Fruit fly (Drosophila melanogaster) whole organism, embryonic: ENCODE results near the gene FucTD.

ENCODE experiments used
- CG10209 ChIP-seq: fragments of 200-800 bp; sonication (Bioruptor generic); optimal IDR thresholded peaks from 3 replicates; lab custom pipeline; 2017; ENCODE audit warnings: missing biosample characterization, mild to moderate bottlenecking, missing genetic modification characterization, missing genetic modification reagents
- CG10565 ChIP-seq: fragments of 200-800 bp; sonication (Bioruptor generic); optimal IDR thresholded peaks from 3 replicates; lab custom pipeline; 2016; ENCODE audit warnings: missing biosample characterization, mild to moderate bottlenecking, missing genetic modification characterization
- CG11723 ChIP-seq: fragments of 200-800 bp; sonication (Bioruptor generic); optimal IDR thresholded peaks from 2 replicates; lab custom pipeline; 2017; ENCODE audit warnings: missing biosample characterization, mild to moderate bottlenecking, missing genetic modification characterization
- CG13123 ChIP-seq: fragments of 200-800 bp; sonication (Bioruptor generic); optimal IDR thresholded peaks from 2 replicates; lab custom pipeline; 2016; ENCODE audit warnings: missing biosample characterization, missing genetic modification characterization
- CG13287 ChIP-seq: fragments of 200-800 bp; sonication (Bioruptor generic); IDR thresholded peaks from 2 replicates; pipeline ENCODE4 v1.3.6; 2022; ENCODE audit warnings: missing biosample characterization, missing genetic modification characterization; ENCODE audit not compliant: partially characterized antibody
- CG15696 ChIP-seq: fragments of 200-800 bp; sonication (Bioruptor generic); optimal IDR thresholded peaks from 2 replicates; lab custom pipeline; 2019; ENCODE audit warnings: missing biosample characterization, mild to moderate bottlenecking, missing genetic modification characterization, moderate library complexity
- CG1602 ChIP-seq: fragments of 200-800 bp; sonication (Bioruptor generic); optimal IDR thresholded peaks from 3 replicates; lab custom pipeline; 2016; ENCODE audit warnings: missing biosample characterization, missing genetic modification characterization
- CG16813 ChIP-seq: fragments of 200-800 bp; sonication (Bioruptor generic); IDR thresholded peaks from 3 replicates; pipeline ENCODE4 v1.3.6; 2022; ENCODE audit warnings: missing biosample characterization, missing genetic modification characterization; ENCODE audit not compliant: partially characterized antibody
- CG17186 ChIP-seq: fragments of 200-800 bp; sonication (Bioruptor generic); optimal IDR thresholded peaks from 3 replicates; lab custom pipeline; 2017; ENCODE audit warnings: missing biosample characterization, missing genetic modification reagents, missing genetic modification characterization
- CG1832 ChIP-seq: fragments of 200-800 bp; sonication (Bioruptor generic); optimal IDR thresholded peaks from 2 replicates; lab custom pipeline; 2017; ENCODE audit warnings: missing biosample characterization, mild to moderate bottlenecking, missing genetic modification characterization, inconsistent platforms
- CG2199 ChIP-seq: fragments of 200-800 bp; sonication (Bioruptor generic); IDR thresholded peaks from 3 replicates; pipeline ENCODE4 v1.3.6; 2022; ENCODE audit warnings: missing biosample characterization, missing genetic modification characterization
- CG30020 ChIP-seq: fragments of 200-800 bp; optimal IDR thresholded peaks from 2 replicates; lab custom pipeline; 2019; ENCODE audit warnings: missing biosample characterization, mild to moderate bottlenecking, missing genetic modification characterization, moderate library complexity
- CG4282 ChIP-seq: fragments of 200-800 bp; sonication (Bioruptor generic); optimal IDR thresholded peaks from 2 replicates; lab custom pipeline; 2016; ENCODE audit warnings: missing biosample characterization, missing genetic modification characterization
- CG4820 ChIP-seq: fragments of 200-800 bp; sonication (Bioruptor generic); optimal IDR thresholded peaks from 3 replicates; lab custom pipeline; 2016; ENCODE audit warnings: missing biosample characterization, missing genetic modification characterization
- CG6683 ChIP-seq: fragments of 200-800 bp; sonication (Bioruptor generic); optimal IDR thresholded peaks from 2 replicates; lab custom pipeline; 2017; ENCODE audit warnings: missing biosample characterization, mild to moderate bottlenecking, missing genetic modification characterization, missing genetic modification reagents
- CG6689 ChIP-seq: fragments of 200-800 bp; sonication (Bioruptor generic); IDR thresholded peaks from 2 replicates; pipeline ENCODE4 v1.3.6; 2022; ENCODE audit warnings: missing biosample characterization, missing genetic modification characterization
- CG7357 ChIP-seq: fragments of 200-800 bp; sonication (Bioruptor generic); IDR thresholded peaks from 3 replicates; pipeline ENCODE4 v1.3.6; 2022; ENCODE audit warnings: missing biosample characterization, missing genetic modification characterization
- CG7987 ChIP-seq: fragments of 200-800 bp; sonication (Bioruptor generic); optimal IDR thresholded peaks from 2 replicates; lab custom pipeline; 2018; ENCODE audit warnings: missing biosample characterization, mild to moderate bottlenecking, missing genetic modification characterization, moderate library complexity
- CG8765 ChIP-seq: fragments of 200-800 bp; sonication (Bioruptor generic); IDR thresholded peaks from 2 replicates; pipeline ENCODE4 v1.3.6; 2022; ENCODE audit warnings: missing biosample characterization, missing genetic modification characterization
- Doc2 ChIP-seq: fragments of 200-800 bp; sonication (Bioruptor generic); IDR thresholded peaks from 2 replicates; pipeline ENCODE4 v1.3.6; 2022; ENCODE audit warnings: missing biosample characterization, missing genetic modification characterization
- HHEX ChIP-seq: fragments of 200-800 bp; sonication (Bioruptor generic); optimal IDR thresholded peaks from 3 replicates; lab custom pipeline; 2017; ENCODE audit warnings: missing biosample characterization, mild to moderate bottlenecking, missing genetic modification characterization, missing genetic modification reagents
- HLH3B ChIP-seq: fragments of 200-800 bp; sonication (Bioruptor generic); IDR thresholded peaks from 2 replicates; pipeline ENCODE4 v1.3.6; 2022; ENCODE audit warnings: missing biosample characterization, missing genetic modification characterization
- HLHmδ ChIP-seq: fragments of 200-800 bp; sonication (Bioruptor generic); optimal IDR thresholded peaks from 2 replicates; lab custom pipeline; 2018; ENCODE audit warnings: missing biosample characterization, mild to moderate bottlenecking, missing genetic modification characterization, moderate library complexity
- Myb ChIP-seq: fragments of 200-800 bp; sonication (Bioruptor generic); optimal IDR thresholded peaks from 2 replicates; lab custom pipeline; 2016; ENCODE audit warnings: missing biosample characterization, missing genetic modification characterization
- Nf-YA ChIP-seq: fragments of 200-800 bp; sonication (Bioruptor generic); IDR thresholded peaks from 2 replicates; pipeline ENCODE4 v1.3.6; 2022; ENCODE audit warnings: missing biosample characterization, missing genetic modification characterization
- PHDP ChIP-seq: fragments of 200-800 bp; sonication (Bioruptor generic); optimal IDR thresholded peaks from 3 replicates; lab custom pipeline; 2018; ENCODE audit warnings: missing biosample characterization, mild to moderate bottlenecking, missing genetic modification characterization, moderate library complexity
- Pdp1 ChIP-seq, 2 experiments: fragments of 200-800 bp; sonication (Bioruptor generic); optimal IDR thresholded peaks; 3 replicates each; lab custom pipeline; 2016; ENCODE audit warnings: missing biosample characterization in 2 of 2, missing genetic modification characterization in 2 of 2, mild to moderate bottlenecking in 1 of 2, moderate library complexity in 1 of 2
- Side ChIP-seq: fragments of 200-800 bp; sonication (Bioruptor generic); optimal IDR thresholded peaks from 2 replicates; lab custom pipeline; 2016; ENCODE audit warnings: missing biosample characterization, missing genetic modification characterization
- Sry-δ ChIP-seq: fragments of 200-800 bp; sonication (Bioruptor generic); optimal IDR thresholded peaks from 2 replicates; lab custom pipeline; 2016; ENCODE audit warnings: missing biosample characterization, missing genetic modification characterization
- Tbp ChIP-seq: fragments of >200 bp; optimal IDR thresholded peaks from 2 replicates; lab custom pipeline; 2018; ENCODE audit warnings: missing biosample characterization, missing genetic modification characterization
- Trl ChIP-seq, 3 experiments: fragments of >200 bp in 2 of 3; fragments of 200-800 bp in 1 of 3; sonication (Bioruptor generic) in 1 of 3; optimal IDR thresholded peaks; 2 replicates in 1 of 3; 3 replicates in 2 of 3; lab custom pipeline; 2016 to 2017; ENCODE audit warnings: missing biosample characterization in 1 of 3, missing genetic modification characterization in 1 of 3
- Xbp1 ChIP-seq: fragments of 200-800 bp; sonication (Bioruptor generic); optimal IDR thresholded peaks from 3 replicates; lab custom pipeline; 2016; ENCODE audit warnings: missing biosample characterization, mild to moderate bottlenecking, missing genetic modification characterization
- ara ChIP-seq: fragments of 200-800 bp; sonication (Bioruptor generic); IDR thresholded peaks from 2 replicates; pipeline ENCODE4 v1.3.6; 2022; ENCODE audit warnings: missing biosample characterization, missing genetic modification characterization
- bcd ChIP-seq: fragments of 200-800 bp; sonication (Bioruptor generic); optimal IDR thresholded peaks from 2 replicates; lab custom pipeline; 2017; ENCODE audit warnings: missing biosample characterization, mild to moderate bottlenecking, missing genetic modification characterization
- btn ChIP-seq: fragments of 200-800 bp; sonication (Bioruptor generic); optimal IDR thresholded peaks from 2 replicates; lab custom pipeline; 2016; ENCODE audit warnings: missing biosample characterization, missing genetic modification characterization
- chif ChIP-seq, 2 experiments: fragments of 200-800 bp; sonication (Bioruptor generic); optimal IDR thresholded peaks; 3 replicates each; lab custom pipeline; 2016; ENCODE audit warnings: missing biosample characterization in 2 of 2, missing genetic modification characterization in 2 of 2
- chinmo ChIP-seq: fragments of 200-800 bp; sonication (Bioruptor generic); IDR thresholded peaks from 4 replicates; pipeline ENCODE4 v1.3.6; 2022; ENCODE audit warnings: missing biosample characterization, missing genetic modification characterization; ENCODE audit not compliant: partially characterized antibody
- corto ChIP-seq: fragments of 200-800 bp; sonication (Bioruptor generic); optimal IDR thresholded peaks from 2 replicates; lab custom pipeline; 2016; ENCODE audit warnings: missing biosample characterization, mild to moderate bottlenecking, missing genetic modification characterization, moderate library complexity
- fd96Cb ChIP-seq: fragments of 200-800 bp; sonication (Bioruptor generic); optimal IDR thresholded peaks from 2 replicates; lab custom pipeline; 2018; ENCODE audit warnings: missing biosample characterization, mild to moderate bottlenecking, missing genetic modification characterization, moderate library complexity
- gt ChIP-seq: fragments of 200-800 bp; sonication (Bioruptor generic); IDR thresholded peaks from 2 replicates; pipeline ENCODE4 v1.3.6; 2022; ENCODE audit warnings: missing biosample characterization, missing genetic modification characterization
- hb ChIP-seq: fragments of 200-800 bp; sonication (Bioruptor generic); IDR thresholded peaks from 3 replicates; pipeline ENCODE4 v1.3.6; 2022; ENCODE audit warnings: missing biosample characterization, missing genetic modification characterization; ENCODE audit not compliant: partially characterized antibody
- kah ChIP-seq: fragments of 200-800 bp; sonication (Bioruptor generic); optimal IDR thresholded peaks from 2 replicates; lab custom pipeline; 2018; ENCODE audit warnings: missing biosample characterization, mild to moderate bottlenecking, missing genetic modification characterization
- mld ChIP-seq: fragments of 200-800 bp; sonication (Bioruptor generic); IDR thresholded peaks from 3 replicates; pipeline ENCODE4 v1.3.6; 2022; ENCODE audit warnings: missing biosample characterization, missing genetic modification characterization; ENCODE audit not compliant: partially characterized antibody
- nmo ChIP-seq: fragments of 200-800 bp; sonication (Bioruptor generic); optimal IDR thresholded peaks from 2 replicates; lab custom pipeline; 2018; ENCODE audit warnings: missing biosample characterization, mild to moderate bottlenecking, missing genetic modification characterization, moderate library complexity
- nom ChIP-seq: fragments of 200-800 bp; sonication (Bioruptor generic); optimal IDR thresholded peaks from 2 replicates; lab custom pipeline; 2017; ENCODE audit warnings: missing biosample characterization, missing genetic modification characterization, mild to moderate bottlenecking, moderate library complexity, missing genetic modification reagents
- otp ChIP-seq: fragments of 200-800 bp; sonication (Bioruptor generic); IDR thresholded peaks from 3 replicates; pipeline ENCODE4, ENCODE4 v1.3.6; 2022; ENCODE audit warnings: missing biosample characterization, missing genetic modification characterization
- sens-2 ChIP-seq: fragments of 200-800 bp; sonication (Bioruptor generic); IDR thresholded peaks from 2 replicates; pipeline ENCODE4 v1.3.6; 2022; ENCODE audit warnings: missing biosample characterization, missing genetic modification characterization
- tin ChIP-seq: fragments of 200-800 bp; sonication (Bioruptor generic); optimal IDR thresholded peaks from 3 replicates; lab custom pipeline; 2016; ENCODE audit warnings: missing biosample characterization, missing genetic modification characterization
- tio ChIP-seq: fragments of 200-800 bp; sonication (Bioruptor generic); optimal IDR thresholded peaks from 2 replicates; lab custom pipeline; 2017; ENCODE audit warnings: missing biosample characterization, missing genetic modification characterization, inconsistent platforms
- tup ChIP-seq: fragments of 200-800 bp; sonication (Bioruptor generic); optimal IDR thresholded peaks from 2 replicates; lab custom pipeline; 2016; ENCODE audit warnings: missing biosample characterization, mild to moderate bottlenecking, missing genetic modification characterization, moderate library complexity
- tx ChIP-seq: fragments of 200-800 bp; sonication (Bioruptor generic); optimal IDR thresholded peaks from 2 replicates; lab custom pipeline; 2016; ENCODE audit warnings: missing biosample characterization, missing genetic modification characterization

Gene FucTD

dm6 chr3L:1442309-1442708, 26.3 kb downstream of the FucTD start (continued):
- TF ChIP-seq tin (GFP tag; lab: Kevin White, UChicago) (no peak), CG11723 (GFP tag; lab: Kevin White, UChicago) (no peak), CG6683 (GFP tag; lab: Kevin White, UChicago) (no peak), CG10565 (GFP tag; lab: Kevin White, UChicago) (no peak), Myb (GFP tag; lab: Kevin White, UChicago) (no peak), Pdp1 (GFP tag; optimal IDR thresholded peaks at IDR 0.05; lab: Kevin White, UChicago) (no peak), CG8765 (GFP tag; lab: Robert Waterston, UW) (no peak), CG13287 (GFP tag; lab: Robert Waterston, UW) (no peak), sens-2 (GFP tag; lab: Robert Waterston, UW) (no peak), CG1602 (GFP tag; lab: Kevin White, UChicago) (no peak), kah (no peak), bcd (GFP tag; lab: Kevin White, UChicago) (no peak), PHDP (tag; lab: Kevin White, UChicago) (no peak), CG17186 (GFP tag; lab: Kevin White, UChicago) (no peak), Xbp1 (GFP tag; lab: Kevin White, UChicago) (no peak), corto (GFP tag; lab: Kevin White, UChicago) (no peak), nom (GFP tag; lab: Kevin White, UChicago) (no peak), CG4282 (GFP tag; lab: Kevin White, UChicago) (no peak), Trl (optimal IDR thresholded peaks at IDR 0.05; lab: Kevin White, UChicago) (no peak), Trl (GFP tag; optimal IDR thresholded peaks at IDR 0.05; lab: Kevin White, UChicago) (no peak), tup (GFP tag; lab: Kevin White, UChicago) (no peak), Sry-δ (GFP tag; lab: Kevin White, UChicago) (no peak), CG30020 (no peak), CG13123 (no peak), Side (GFP tag; lab: Kevin White, UChicago) (no peak), chinmo (GFP tag; lab: Robert Waterston, UW) (no peak), Doc2 (no peak), chif (GFP tag; optimal IDR thresholded peaks at IDR 0.05; lab: Kevin White, UChicago) (no peak), CG16813 (no peak), tx (GFP tag; lab: Kevin White, UChicago) (no peak), CG4820 (no peak), nmo (GFP tag; lab: Kevin White, UChicago) (no peak), ara (GFP tag; lab: Robert Waterston, UW) (peak; percentile 65), CG1832 (GFP tag; lab: Kevin White, UChicago) (no peak), HLH3B (GFP tag; lab: Robert Waterston, UW) (no peak), CG2199 (GFP tag; lab: Robert Waterston, UW) (no peak), otp (GFP tag; lab: Robert Waterston, UW) (peak; percentile 36; the same call in 1 of the 3 replicates), hb (no peak), CG10209 (GFP tag; lab: Kevin White, UChicago) (peak; percentile 66), HLHmδ (GFP tag; lab: Kevin White, UChicago) (no peak), CG15696 (tag; lab: Kevin White, UChicago) (no peak), Nf-YA (no peak), tio (GFP tag; lab: Kevin White, UChicago) (no peak), CG6689 (no peak), CG7357 (GFP tag; lab: Robert Waterston, UW) (no peak), CG7987 (no peak), fd96Cb (tag; lab: Kevin White, UChicago) (peak; percentile 3), HHEX (no peak), Tbp (GFP tag; lab: Kevin White, UChicago) (no peak), gt (GFP tag; lab: Robert Waterston, UW) (no peak), btn (no peak), mld (no peak)
